Worm (Caenorhabditis elegans) whole organism, mixed stage, embryonic: ENCODE measurements around the gene srh-56.

Source experiments
- M03D4.4 ChIP-seq: sonication (generic microtip); optimal IDR thresholded peaks from 2 replicates; lab custom pipeline; 2017; ENCODE audit warnings: mild to moderate bottlenecking, missing genetic modification characterization, missing compliant biosample characterization
- bed-3 ChIP-seq: fragments of 200-800 bp; sonication (Bioruptor generic); optimal IDR thresholded peaks from 3 replicates; lab custom pipeline; 2018; ENCODE audit warnings: mild to moderate bottlenecking, missing genetic modification characterization, moderate library complexity, missing compliant biosample characterization
- blmp-1 ChIP-seq: fragments of 150-350 bp; optimal IDR thresholded peaks from 2 replicates; lab custom pipeline; 2014; ENCODE audit warnings: missing biosample characterization, missing genetic modification characterization
- ceh-39 ChIP-seq: fragments of 150-350 bp; optimal IDR thresholded peaks from 2 replicates; lab custom pipeline; 2014; ENCODE audit warnings: missing biosample characterization, missing genetic modification characterization
- ceh-43 ChIP-seq: fragments of 200-800 bp; sonication (Bioruptor generic); optimal IDR thresholded peaks from 2 replicates; lab custom pipeline; 2018; ENCODE audit warnings: mild to moderate bottlenecking, missing genetic modification characterization, moderate library complexity, missing compliant biosample characterization
- ceh-83 ChIP-seq: fragments of 200-800 bp; sonication (Bioruptor generic); optimal IDR thresholded peaks from 2 replicates; lab custom pipeline; 2018; ENCODE audit warnings: mild to moderate bottlenecking, missing genetic modification characterization, missing compliant biosample characterization
- ces-1 ChIP-seq: fragments of 150-350 bp; optimal IDR thresholded peaks from 2 replicates; lab custom pipeline; 2014; ENCODE audit warnings: missing biosample characterization, missing genetic modification reagents, missing genetic modification characterization
- cnd-1 ChIP-seq: fragments of 200-800 bp; sonication (Bioruptor generic); optimal IDR thresholded peaks from 2 replicates; lab custom pipeline; 2018; ENCODE audit warnings: mild to moderate bottlenecking, missing genetic modification characterization, missing compliant biosample characterization
- drap-1 ChIP-seq: fragments of 200-800 bp; sonication (Bioruptor generic); optimal IDR thresholded peaks from 3 replicates; lab custom pipeline; 2018; ENCODE audit warnings: mild to moderate bottlenecking, missing genetic modification characterization, missing compliant biosample characterization
- elt-1 ChIP-seq: sonication (generic microtip); optimal IDR thresholded peaks from 2 replicates; lab custom pipeline; 2017; ENCODE audit warnings: missing genetic modification characterization, mild to moderate bottlenecking, missing compliant biosample characterization, antibody characterized with exemption, moderate library complexity, borderline replicate concordance; ENCODE audit not compliant: insufficient read depth
- flh-1 ChIP-seq: fragments of 200-800 bp; sonication (Bioruptor generic); optimal IDR thresholded peaks from 2 replicates; lab custom pipeline; 2018; ENCODE audit warnings: mild to moderate bottlenecking, missing genetic modification characterization, moderate library complexity, missing compliant biosample characterization
- ham-2 ChIP-seq: fragments of 200-800 bp; sonication (Bioruptor generic); optimal IDR thresholded peaks from 2 replicates; lab custom pipeline; 2018; ENCODE audit warnings: mild to moderate bottlenecking, missing genetic modification characterization, missing compliant biosample characterization
- hlh-1 ChIP-seq: fragments of 150-350 bp; optimal IDR thresholded peaks from 2 replicates; lab custom pipeline; 2014; ENCODE audit warnings: missing biosample characterization, missing genetic modification reagents, missing genetic modification characterization
- lin-13 ChIP-seq: fragments of 150-350 bp; optimal IDR thresholded peaks from 2 replicates; lab custom pipeline; 2014; ENCODE audit warnings: missing biosample characterization, missing genetic modification characterization
- lin-32 ChIP-seq: fragments of 200-800 bp; sonication (Bioruptor generic); optimal IDR thresholded peaks from 2 replicates; lab custom pipeline; 2018; ENCODE audit warnings: mild to moderate bottlenecking, missing genetic modification characterization, missing compliant biosample characterization
- lsy-2 ChIP-seq: fragments of 150-350 bp; optimal IDR thresholded peaks from 2 replicates; lab custom pipeline; 2014; ENCODE audit warnings: missing biosample characterization, missing genetic modification characterization
- mab-5 ChIP-seq: fragments of 150-350 bp; optimal IDR thresholded peaks from 2 replicates; lab custom pipeline; 2014; ENCODE audit warnings: missing biosample characterization, missing genetic modification characterization
- mep-1 ChIP-seq: fragments of 150-350 bp; optimal IDR thresholded peaks from 2 replicates; lab custom pipeline; 2017; ENCODE audit warnings: missing biosample characterization, missing genetic modification reagents, missing genetic modification characterization, inconsistent platforms
- mls-2 ChIP-seq: sonication (generic microtip); optimal IDR thresholded peaks from 2 replicates; lab custom pipeline; 2016; ENCODE audit warnings: mild to moderate bottlenecking, missing genetic modification characterization, moderate library complexity, missing compliant biosample characterization
- nhr-12 ChIP-seq: fragments of 150-350 bp; optimal IDR thresholded peaks from 2 replicates; lab custom pipeline; 2014; ENCODE audit warnings: missing biosample characterization, missing genetic modification characterization
- nhr-2 ChIP-seq: fragments of 150-350 bp; optimal IDR thresholded peaks from 2 replicates; lab custom pipeline; 2014; ENCODE audit warnings: missing biosample characterization, missing genetic modification characterization
- nhr-237 ChIP-seq: fragments of 150-350 bp; optimal IDR thresholded peaks from 2 replicates; lab custom pipeline; 2014; ENCODE audit warnings: missing biosample characterization, missing genetic modification characterization
- nhr-28 ChIP-seq: fragments of 150-350 bp; optimal IDR thresholded peaks from 2 replicates; lab custom pipeline; 2014; ENCODE audit warnings: missing biosample characterization, missing genetic modification characterization
- nhr-76 ChIP-seq: sonication (generic microtip); optimal IDR thresholded peaks from 2 replicates; lab custom pipeline; 2017; ENCODE audit warnings: missing biosample characterization, missing genetic modification characterization
- pha-4 ChIP-seq: fragments of 150-350 bp; optimal IDR thresholded peaks from 2 replicates; lab custom pipeline; 2018; ENCODE audit warnings: missing biosample characterization, missing genetic modification reagents, missing genetic modification characterization
- sem-2 ChIP-seq: fragments of 200-800 bp; sonication (Bioruptor generic); optimal IDR thresholded peaks from 2 replicates; lab custom pipeline; 2018; ENCODE audit warnings: mild to moderate bottlenecking, missing genetic modification characterization, missing compliant biosample characterization
- snpc-4 ChIP-seq: fragments of 150-350 bp; optimal IDR thresholded peaks from 2 replicates; lab custom pipeline; 2014; ENCODE audit warnings: missing biosample characterization, missing genetic modification characterization
- sptf-1 ChIP-seq: sonication (generic microtip); optimal IDR thresholded peaks from 2 replicates; lab custom pipeline; 2017; ENCODE audit warnings: mild to moderate bottlenecking, missing genetic modification characterization, moderate library complexity, missing compliant biosample characterization
- tbx-8 ChIP-seq: fragments of 200-800 bp; sonication (Bioruptor generic); optimal IDR thresholded peaks from 2 replicates; lab custom pipeline; 2018; ENCODE audit warnings: mild to moderate bottlenecking, missing genetic modification characterization, moderate library complexity, missing compliant biosample characterization
- unc-120 ChIP-seq: sonication (generic microtip); optimal IDR thresholded peaks from 2 replicates; lab custom pipeline; 2017; ENCODE audit warnings: missing genetic modification characterization, missing compliant biosample characterization; ENCODE audit not compliant: poor library complexity, severe bottlenecking
- unc-39 ChIP-seq: fragments of 150-350 bp; optimal IDR thresholded peaks from 2 replicates; lab custom pipeline; 2014; ENCODE audit warnings: missing biosample characterization, missing genetic modification characterization
- unc-62 ChIP-seq: fragments of 150-350 bp; optimal IDR thresholded peaks from 2 replicates; lab custom pipeline; 2014; ENCODE audit warnings: missing biosample characterization, missing genetic modification reagents, missing genetic modification characterization
- ztf-11 ChIP-seq: fragments of 150-350 bp; optimal IDR thresholded peaks from 2 replicates; lab custom pipeline; 2014; ENCODE audit warnings: missing biosample characterization, missing genetic modification characterization

srh-56 gene

DNA sequence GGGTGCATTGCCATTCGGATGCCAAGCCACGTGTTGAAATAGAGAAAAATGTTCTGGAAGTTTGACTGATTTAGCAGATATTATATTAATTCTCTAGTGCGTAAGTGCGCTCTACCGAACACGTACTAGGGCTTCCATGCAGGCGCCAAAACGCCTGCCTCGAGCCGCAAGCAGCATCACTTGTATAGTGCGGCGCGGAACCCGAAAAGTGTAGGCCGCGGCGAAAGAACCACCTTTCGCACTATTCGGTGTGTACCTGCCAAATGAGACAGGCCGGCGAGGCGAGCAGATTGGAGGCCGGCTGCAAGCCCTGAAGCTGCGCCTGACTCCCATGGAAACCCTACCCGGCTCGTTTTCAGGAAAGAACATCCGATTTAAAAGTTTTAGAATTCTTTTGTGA is 32.1 kb upstream of the srh-56 start:
- TF ChIP-seq unc-62 (GFP tag; lab: Kevin White, UChicago) (no peak), snpc-4 (tag; lab: Kevin White, UChicago) (no peak), lin-32 (GFP tag; lab: Kevin White, UChicago) (no peak), nhr-12 (tag; lab: Kevin White, UChicago) (no peak), sem-2 (no peak), ces-1 (GFP tag; lab: Kevin White, UChicago) (no peak), ceh-83 (GFP tag; lab: Kevin White, UChicago) (no peak), nhr-28 (tag; lab: Kevin White, UChicago) (no peak), elt-1 (tag; lab: Kevin White, UChicago) (no peak), hlh-1 (tag; lab: Kevin White, UChicago) (no peak), mls-2 (tag; lab: Kevin White, UChicago) (no peak), M03D4.4 (tag; lab: Kevin White, UChicago) (no peak), flh-1 (GFP tag; lab: Kevin White, UChicago) (no peak), blmp-1 (tag; lab: Kevin White, UChicago) (no peak), sptf-1 (tag; lab: Kevin White, UChicago) (no peak), ceh-39 (tag; lab: Kevin White, UChicago) (no peak), cnd-1 (tag; lab: Kevin White, UChicago) (no peak)

DNA sequence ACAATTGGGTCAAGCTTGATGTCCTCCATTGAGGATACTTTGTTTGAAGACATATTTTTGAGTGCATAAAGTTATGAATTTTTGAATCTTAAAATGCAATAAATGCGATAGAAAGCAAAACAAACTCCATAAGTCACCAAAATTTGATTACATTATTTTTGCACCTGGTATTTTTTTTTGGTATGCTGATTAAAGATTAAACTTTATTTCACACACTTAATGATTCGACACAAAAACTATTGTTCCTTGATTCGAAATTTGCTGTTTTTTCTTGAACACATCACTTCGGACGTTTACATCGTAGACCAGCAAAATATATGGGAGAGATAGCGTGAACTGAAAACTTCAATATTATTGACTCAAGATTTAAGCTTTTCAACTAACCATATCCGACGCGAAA is 31.4 kb upstream of the srh-56 start, which contains the start of gene srg-61:
TSS of gene srg-61 (minus strand) at position 101 of the 400 bp plus-strand sequence.
- TF ChIP-seq sptf-1 (tag; lab: Kevin White, UChicago): no peak
- TF ChIP-seq, all 35 proteins: peak for 0

DNA sequence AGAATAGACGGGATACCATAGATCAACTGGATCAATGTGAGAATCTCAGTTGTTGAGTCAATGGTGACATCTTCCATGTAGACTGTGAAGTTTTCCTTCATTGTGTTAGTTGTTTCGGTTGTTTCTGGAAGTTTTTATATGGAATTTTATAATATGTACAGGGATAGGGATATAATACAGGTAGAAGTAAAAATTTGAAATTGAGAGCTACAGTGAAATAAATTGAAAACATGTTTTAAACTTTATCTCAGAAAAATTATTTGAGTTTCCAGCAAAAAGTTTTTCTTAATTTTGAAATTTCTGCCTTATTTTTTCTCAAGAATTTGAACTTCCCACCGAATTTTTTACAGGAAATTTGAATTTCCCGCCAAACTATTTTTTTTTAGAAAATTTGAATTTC is 29.4 kb upstream of the srh-56 start, which contains the start of gene srg-62:
TSS of gene srg-62 (minus strand) at position 101 of the 400 bp plus-strand sequence.
- TF ChIP-seq flh-1 (GFP tag; lab: Kevin White, UChicago) (no peak), mab-5 (tag; lab: Kevin White, UChicago) (no peak), lin-13 (tag; lab: Kevin White, UChicago) (no peak)

DNA sequence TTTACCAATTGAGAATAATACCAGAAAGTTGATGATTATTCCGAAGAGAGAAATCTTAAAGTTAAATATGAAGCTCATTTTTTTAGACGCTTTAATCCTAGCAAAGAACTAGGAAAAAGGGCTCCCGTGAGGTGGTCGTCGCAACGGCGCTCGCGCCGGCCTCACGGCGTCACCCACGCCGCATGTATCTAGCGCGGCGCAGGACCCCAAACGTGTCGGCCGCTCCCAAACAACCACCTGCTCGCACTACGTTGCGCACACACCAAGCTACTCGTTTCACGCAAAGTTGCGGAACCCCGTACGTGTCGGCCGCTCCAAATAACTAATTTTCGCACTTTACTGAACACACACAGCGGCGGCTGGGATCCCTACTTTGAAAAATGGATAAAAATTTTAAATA is 25.3 kb upstream of the srh-56 start:
- no peak for TF ChIP-seq lin-13 (tag; lab: Kevin White, UChicago)
- no peak for TF ChIP-seq sem-2
- TF ChIP-seq unc-39 (tag; lab: Kevin White, UChicago): no peak
- no peak for TF ChIP-seq flh-1 (GFP tag; lab: Kevin White, UChicago)
- no peak for TF ChIP-seq ceh-83 (GFP tag; lab: Kevin White, UChicago)
- no peak for TF ChIP-seq pha-4 (tag; lab: Kevin White, UChicago)
- no peak for TF ChIP-seq elt-1 (tag; lab: Kevin White, UChicago)
- TF ChIP-seq nhr-12 (tag; lab: Kevin White, UChicago): no peak
- TF ChIP-seq tbx-8 (GFP tag; lab: Kevin White, UChicago): no peak
- TF ChIP-seq ces-1 (GFP tag; lab: Kevin White, UChicago): no peak
- no peak for TF ChIP-seq mls-2 (tag; lab: Kevin White, UChicago)
- no peak for TF ChIP-seq nhr-2
- no peak for TF ChIP-seq sptf-1 (tag; lab: Kevin White, UChicago)
- TF ChIP-seq ceh-43 (GFP tag; lab: Kevin White, UChicago): no peak
- no peak for TF ChIP-seq snpc-4 (tag; lab: Kevin White, UChicago)
- TF ChIP-seq drap-1 (GFP tag; lab: Kevin White, UChicago): no peak
- TF ChIP-seq nhr-237: no peak
- TF ChIP-seq nhr-28 (tag; lab: Kevin White, UChicago): no peak

DNA sequence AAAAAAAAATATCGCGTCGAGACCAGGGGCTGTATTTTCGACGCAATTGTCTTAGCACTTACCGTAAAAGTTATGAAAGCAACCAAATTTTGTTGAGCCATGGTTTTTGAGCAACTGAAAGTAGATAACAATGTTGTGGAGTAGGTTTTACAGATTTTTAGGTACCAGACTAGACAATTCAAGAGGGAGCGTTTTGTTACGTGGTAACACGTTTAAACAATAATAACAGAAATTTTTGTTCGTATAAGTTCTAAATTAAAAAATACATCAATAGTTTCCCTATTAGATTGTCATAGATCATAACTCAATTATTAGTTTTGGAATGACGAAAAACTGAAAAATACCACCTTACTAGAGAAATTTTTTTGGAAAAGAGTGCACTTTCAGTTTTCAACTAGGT is 21.7 kb upstream of the srh-56 start, which contains the start of gene srx-24:
TSS of gene srx-24 (minus strand) at position 101 of the 400 bp plus-strand sequence.
- no peak for TF ChIP-seq mab-5 (tag; lab: Kevin White, UChicago)
- no peak for TF ChIP-seq ztf-11 (tag; lab: Kevin White, UChicago)
- TF ChIP-seq ces-1 (GFP tag; lab: Kevin White, UChicago): no peak

DNA sequence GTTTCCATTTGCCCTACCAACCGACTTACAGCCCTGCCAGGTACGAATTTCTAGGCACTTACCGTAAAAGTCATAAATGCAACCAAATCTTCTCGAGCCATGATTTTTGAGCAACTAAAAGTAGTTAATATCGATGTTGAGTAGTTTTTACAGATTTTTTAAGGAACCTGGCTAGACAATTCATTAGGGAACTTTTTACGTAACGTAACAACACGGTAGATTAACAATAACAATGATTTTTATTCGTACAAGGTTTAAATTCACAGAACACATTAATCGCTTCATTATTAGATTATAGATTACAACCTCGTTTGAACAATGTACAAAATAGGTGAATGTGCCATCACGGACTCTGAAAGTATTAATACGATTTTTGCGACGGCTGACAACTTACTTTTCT is 18.7 kb upstream of the srh-56 start, which contains the start of gene srx-26:
TSS of gene srx-26 (minus strand) at position 101 of the 400 bp plus-strand sequence.
- TF ChIP-seq ceh-43 (GFP tag; lab: Kevin White, UChicago) (no peak), tbx-8 (GFP tag; lab: Kevin White, UChicago) (no peak), ceh-39 (tag; lab: Kevin White, UChicago) (no peak), cnd-1 (tag; lab: Kevin White, UChicago) (no peak), pha-4 (tag; lab: Kevin White, UChicago) (no peak), lsy-2 (tag; lab: Kevin White, UChicago) (no peak), ztf-11 (tag; lab: Kevin White, UChicago) (no peak), unc-62 (GFP tag; lab: Kevin White, UChicago) (no peak), bed-3 (GFP tag; lab: Kevin White, UChicago) (no peak), hlh-1 (tag; lab: Kevin White, UChicago) (no peak), blmp-1 (tag; lab: Kevin White, UChicago) (no peak), unc-39 (tag; lab: Kevin White, UChicago) (no peak), ceh-83 (GFP tag; lab: Kevin White, UChicago) (no peak), unc-120 (tag; lab: Kevin White, UChicago) (no peak), mls-2 (tag; lab: Kevin White, UChicago) (no peak), lin-13 (tag; lab: Kevin White, UChicago) (no peak), ces-1 (GFP tag; lab: Kevin White, UChicago) (no peak), mep-1 (tag; lab: Kevin White, UChicago) (no peak), ham-2 (GFP tag; lab: Kevin White, UChicago) (no peak), nhr-76 (tag; lab: Kevin White, UChicago) (no peak)
